Worm (Caenorhabditis elegans) whole organism, L4 larva: ENCODE results near the gene C46F9.6.

Experiments used
- D1046.2 ChIP-seq: fragments of 200-800 bp; sonication (Bioruptor generic); IDR thresholded peaks from 2 replicates; pipeline ENCODE4 v1.3.6; 2022; ENCODE audit warnings: missing genetic modification characterization, missing compliant biosample characterization
- R02D3.7 ChIP-seq: fragments of 150-350 bp; sonication (generic microtip); optimal IDR thresholded peaks from 3 replicates; lab custom pipeline; 2014; ENCODE audit warnings: missing biosample characterization, missing genetic modification characterization
- ZK337.2 ChIP-seq: fragments of 200-800 bp; sonication (Bioruptor generic); IDR thresholded peaks from 2 replicates; pipeline ENCODE4 v1.3.6; 2022; ENCODE audit warnings: missing genetic modification reagents, missing genetic modification characterization, missing compliant biosample characterization
- aha-1 ChIP-seq: fragments of 150-350 bp; peaks from one replicate; lab custom pipeline; 2014; ENCODE audit warnings: missing biosample characterization, missing genetic modification characterization
- aly-2 ChIP-seq: sonication (generic microtip); optimal IDR thresholded peaks from 2 replicates; lab custom pipeline; 2018; ENCODE audit warnings: missing biosample characterization, missing genetic modification characterization
- arid-1 ChIP-seq: fragments of 200-800 bp; sonication (Bioruptor generic); conservative IDR thresholded peaks from 2 replicates; pipeline ENCODE4 v1.3.6; 2022; ENCODE audit warnings: missing genetic modification reagents, missing genetic modification characterization, missing compliant biosample characterization
- ceh-20 ChIP-seq: fragments of 200-800 bp; sonication (Bioruptor generic); IDR thresholded peaks from 2 replicates; pipeline ENCODE4 v1.3.6; 2022; ENCODE audit warnings: missing genetic modification reagents, missing genetic modification characterization, missing compliant biosample characterization
- ceh-82 ChIP-seq: sonication (generic microtip); optimal IDR thresholded peaks from 2 replicates; lab custom pipeline; 2017; ENCODE audit warnings: missing biosample characterization, missing genetic modification characterization
- ces-1 ChIP-seq: fragments of 150-350 bp; sonication (generic microtip); optimal IDR thresholded peaks from 4 replicates; lab custom pipeline; 2014; ENCODE audit warnings: missing biosample characterization, missing genetic modification reagents, missing genetic modification characterization
- dmd-8 ChIP-seq: fragments of 200-800 bp; sonication (Bioruptor generic); IDR thresholded peaks from 2 replicates; pipeline ENCODE4 v1.3.6; 2022; ENCODE audit warnings: missing genetic modification characterization, missing compliant biosample characterization
- dpl-1 ChIP-seq: fragments of 150-350 bp; optimal IDR thresholded peaks from 2 replicates; lab custom pipeline; 2014; ENCODE audit warnings: missing biosample characterization, missing genetic modification reagents, missing genetic modification characterization
- duxl-1 ChIP-seq: sonication (generic microtip); optimal IDR thresholded peaks from 2 replicates; lab custom pipeline; 2016; ENCODE audit warnings: mild to moderate bottlenecking, missing genetic modification characterization, moderate library complexity, missing compliant biosample characterization; ENCODE audit not compliant: poor library complexity
- dve-1 ChIP-seq: sonication (generic microtip); optimal IDR thresholded peaks from 2 replicates; lab custom pipeline; 2017; ENCODE audit warnings: antibody characterized with exemption, mild to moderate bottlenecking, missing genetic modification characterization, missing compliant biosample characterization; ENCODE audit not compliant: insufficient read depth
- fkh-10 ChIP-seq: fragments of 150-350 bp; optimal IDR thresholded peaks from 2 replicates; lab custom pipeline; 2014; ENCODE audit warnings: missing biosample characterization, missing genetic modification reagents, missing genetic modification characterization
- fos-1 ChIP-seq: fragments of 150-350 bp; optimal IDR thresholded peaks from 2 replicates; lab custom pipeline; 2014; ENCODE audit warnings: missing biosample characterization, missing genetic modification characterization
- hlh-30 ChIP-seq: sonication (generic microtip); optimal IDR thresholded peaks from 2 replicates; lab custom pipeline; 2017; ENCODE audit warnings: antibody characterized with exemption, mild to moderate bottlenecking, missing genetic modification characterization, missing compliant biosample characterization; ENCODE audit not compliant: insufficient read depth
- jun-1 ChIP-seq: fragments of 150-350 bp; optimal IDR thresholded peaks from 2 replicates; lab custom pipeline; 2014; ENCODE audit warnings: missing biosample characterization, missing genetic modification reagents, missing genetic modification characterization
- lin-13 ChIP-seq: fragments of 150-350 bp; optimal IDR thresholded peaks from 2 replicates; lab custom pipeline; 2014; ENCODE audit warnings: missing biosample characterization, missing genetic modification reagents, missing genetic modification characterization
- lin-38 ChIP-seq: fragments of 200-800 bp; sonication (Bioruptor generic); IDR thresholded peaks from 2 replicates; pipeline ENCODE4 v1.3.6; 2022; ENCODE audit warnings: missing genetic modification reagents, missing genetic modification characterization, missing compliant biosample characterization
- lin-39 ChIP-seq: fragments of 150-350 bp; optimal IDR thresholded peaks from 2 replicates; lab custom pipeline; 2014; ENCODE audit warnings: missing biosample characterization, missing genetic modification reagents, missing genetic modification characterization
- lsy-2 ChIP-seq, 2 experiments: fragments of 150-350 bp in 1 of 2; sonication (generic microtip) in 1 of 2; optimal IDR thresholded peaks; 2 replicates each; lab custom pipeline; 2014 to 2017; ENCODE audit warnings: missing biosample characterization in 2 of 2, missing genetic modification characterization in 2 of 2
- madf-9 ChIP-seq: fragments of 200-800 bp; sonication (Bioruptor generic); conservative IDR thresholded peaks from 2 replicates; pipeline ENCODE4 v1.3.6; 2022; ENCODE audit warnings: missing genetic modification reagents, missing genetic modification characterization, missing compliant biosample characterization
- mep-1 ChIP-seq: fragments of 150-350 bp; sonication (generic microtip); optimal IDR thresholded peaks from 3 replicates; lab custom pipeline; 2014; ENCODE audit warnings: missing biosample characterization, missing genetic modification characterization
- mes-2 ChIP-seq: sonication (generic microtip); optimal IDR thresholded peaks from 2 replicates; lab custom pipeline; 2016; ENCODE audit warnings: missing genotype, mild to moderate bottlenecking, missing genetic modification characterization, missing compliant biosample characterization; ENCODE audit not compliant: poor library complexity, severe bottlenecking
- mxl-3 ChIP-seq: fragments of 200-800 bp; sonication (Bioruptor generic); optimal IDR thresholded peaks from 2 replicates; lab custom pipeline; 2018; ENCODE audit warnings: mild to moderate bottlenecking, missing genetic modification characterization, missing compliant biosample characterization
- nhr-11 ChIP-seq: fragments of 150-350 bp; optimal IDR thresholded peaks from 2 replicates; lab custom pipeline; 2014; ENCODE audit warnings: missing biosample characterization, missing genetic modification characterization
- nhr-111 ChIP-seq: fragments of 200-800 bp; sonication (Bioruptor generic); optimal IDR thresholded peaks from 2 replicates; lab custom pipeline; 2018; ENCODE audit warnings: mild to moderate bottlenecking, missing genetic modification characterization, missing compliant biosample characterization
- nhr-41 ChIP-seq: fragments of 200-800 bp; sonication (Bioruptor generic); IDR thresholded peaks from 2 replicates; pipeline ENCODE4 v1.3.6; 2022; ENCODE audit warnings: missing genetic modification reagents, missing genetic modification characterization, missing compliant biosample characterization
- nhr-6 ChIP-seq: fragments of 150-350 bp; optimal IDR thresholded peaks from 2 replicates; lab custom pipeline; 2014; ENCODE audit warnings: missing biosample characterization, missing genetic modification characterization
- nhr-76 ChIP-seq: fragments of 150-350 bp; optimal IDR thresholded peaks from 2 replicates; lab custom pipeline; 2014; ENCODE audit warnings: missing biosample characterization, missing genetic modification characterization
- nhr-77 ChIP-seq: fragments of 150-350 bp; optimal IDR thresholded peaks from 2 replicates; lab custom pipeline; 2014; ENCODE audit warnings: missing biosample characterization, missing genetic modification characterization
- skn-1 ChIP-seq: fragments of 150-350 bp; optimal IDR thresholded peaks from 2 replicates; lab custom pipeline; 2014; ENCODE audit warnings: missing biosample characterization, missing genetic modification characterization
- snpc-4 ChIP-seq: fragments of 150-350 bp; optimal IDR thresholded peaks from 2 replicates; lab custom pipeline; 2014; ENCODE audit warnings: missing biosample characterization, missing genetic modification characterization
- unc-130 ChIP-seq: sonication (generic microtip); optimal IDR thresholded peaks from 2 replicates; lab custom pipeline; 2016; ENCODE audit warnings: missing genetic modification reagents, missing genetic modification characterization, missing compliant biosample characterization
- zag-1 ChIP-seq: fragments of 150-350 bp; optimal IDR thresholded peaks from 2 replicates; lab custom pipeline; 2014; ENCODE audit warnings: missing biosample characterization, missing genetic modification characterization
- zip-2 ChIP-seq: fragments of 150-350 bp; optimal IDR thresholded peaks from 2 replicates; lab custom pipeline; 2014; ENCODE audit warnings: missing biosample characterization, missing genetic modification characterization

The C46F9.6 gene

DNA sequence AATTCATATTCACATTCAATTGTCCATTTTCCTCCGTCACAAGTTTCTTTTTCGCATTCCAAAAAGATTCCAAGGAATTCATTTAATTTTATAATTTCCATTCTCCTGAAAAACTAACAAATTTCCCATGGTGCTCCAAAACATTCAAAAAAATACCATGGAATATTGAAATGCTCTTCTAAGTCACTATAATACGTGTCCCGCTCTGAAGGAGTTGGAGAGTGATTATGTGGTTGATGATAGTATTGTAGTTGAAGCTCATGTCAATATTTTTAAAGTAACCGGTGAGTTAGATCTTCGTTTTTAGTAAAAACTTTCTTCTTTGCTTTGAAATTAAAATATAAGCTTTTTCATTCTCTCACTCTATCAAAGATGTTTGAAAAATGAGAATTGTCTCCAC lies 7.4 kb upstream of the C46F9.6 start, which contains the start of gene math-9:
math-9 (minus strand) TSS at position 101 of the 400 bp plus-strand sequence.
- TF ChIP-seq nhr-111 (GFP tag; lab: Kevin White, UChicago) (no peak), lin-13 (GFP tag; lab: Kevin White, UChicago) (no peak), nhr-6 (no peak), D1046.2 (no peak)

DNA sequence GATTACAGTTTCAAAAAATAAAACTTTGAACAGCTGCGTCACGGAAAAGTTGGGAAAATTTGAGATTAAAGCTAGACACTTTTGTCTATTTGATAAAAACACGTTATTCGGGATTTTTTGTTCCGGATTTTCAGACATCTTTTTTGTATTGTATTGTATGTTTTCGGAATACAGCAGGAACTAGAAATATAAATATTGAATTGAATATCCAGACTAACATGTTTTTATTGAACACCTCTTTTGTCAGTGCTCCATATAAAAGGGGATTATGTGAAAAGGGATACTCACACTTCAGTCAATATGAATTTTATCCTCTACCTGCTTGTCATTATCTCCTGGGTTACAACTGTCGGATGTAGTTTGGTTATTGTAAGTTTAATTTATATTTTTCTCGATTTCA lies 4.1 kb upstream of the C46F9.6 start, which contains the start of gene C16C4.1:
C16C4.1 (plus strand) TSS at position 301 of the 400 bp plus-strand sequence.
- no peak for TF ChIP-seq fkh-10
- no peak for TF ChIP-seq nhr-111 (GFP tag; lab: Kevin White, UChicago)
- TF ChIP-seq zip-2 (tag; lab: Kevin White, UChicago) = no peak
- TF ChIP-seq duxl-1 = no peak
- TF ChIP-seq dve-1 (tag; lab: Kevin White, UChicago) = no peak
- TF ChIP-seq R02D3.7 (tag; lab: Kevin White, UChicago) = no peak
- no peak for TF ChIP-seq nhr-77 (tag; lab: Kevin White, UChicago)
- TF ChIP-seq aha-1 = no peak
- no peak for TF ChIP-seq mep-1
- TF ChIP-seq dpl-1 = no peak

DNA sequence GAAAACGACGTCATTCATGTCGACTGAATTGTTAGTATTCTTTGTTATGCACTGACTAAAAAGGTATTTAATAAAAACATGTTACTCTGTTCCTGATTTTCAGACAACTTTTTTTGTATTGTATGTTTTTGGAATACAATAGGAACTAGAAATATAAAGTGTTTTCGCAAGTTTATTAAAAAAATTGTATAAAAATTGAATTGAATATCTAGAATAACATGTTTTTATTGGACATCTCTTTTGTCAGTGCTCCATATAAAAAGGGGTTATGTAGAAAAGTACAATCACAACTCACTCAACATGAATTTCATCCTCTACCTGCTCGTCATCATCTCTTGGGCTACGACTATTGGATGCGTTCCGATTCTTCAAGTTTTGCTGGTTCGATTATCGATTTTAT lies 2.8 kb upstream of the C46F9.6 start, which contains the start of gene C46F9.5:
C46F9.5 (plus strand) TSS at position 301 of the 400 bp plus-strand sequence.
- TF ChIP-seq fos-1 = no peak
- TF ChIP-seq nhr-41 (GFP tag; lab: Robert Waterston, UW) = no peak
- TF ChIP-seq jun-1 = no peak
- TF ChIP-seq ceh-20 (GFP tag; lab: Robert Waterston, UW) = no peak

DNA sequence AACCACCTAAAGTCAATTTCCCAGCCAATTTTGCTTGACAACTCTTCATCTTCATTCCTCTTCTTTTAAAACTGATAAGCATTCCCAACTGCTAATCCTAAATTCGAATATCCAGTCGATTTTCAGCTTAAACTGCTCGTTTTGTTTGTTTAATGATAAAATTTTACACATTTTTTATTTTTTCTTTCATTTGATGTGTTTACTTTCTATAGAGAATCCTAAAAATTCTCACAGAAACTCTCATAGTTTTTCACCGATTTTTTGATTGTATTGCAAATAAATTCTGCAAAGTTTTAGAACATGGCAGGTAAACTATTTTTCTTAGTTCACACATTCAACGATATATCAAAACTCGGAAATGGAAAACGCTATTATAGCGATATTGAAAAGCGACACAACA lies 2.3 kb upstream of the C46F9.6 start, which contains the start of gene math-25:
math-25 (plus strand) TSS at position 301 of the 400 bp plus-strand sequence.
- TF ChIP-seq ZK337.2 (GFP tag; lab: Robert Waterston, UW) = no peak
- no peak for TF ChIP-seq ces-1 (GFP tag; lab: Kevin White, UChicago)
- no peak for TF ChIP-seq hlh-30 (tag; lab: Kevin White, UChicago)

DNA sequence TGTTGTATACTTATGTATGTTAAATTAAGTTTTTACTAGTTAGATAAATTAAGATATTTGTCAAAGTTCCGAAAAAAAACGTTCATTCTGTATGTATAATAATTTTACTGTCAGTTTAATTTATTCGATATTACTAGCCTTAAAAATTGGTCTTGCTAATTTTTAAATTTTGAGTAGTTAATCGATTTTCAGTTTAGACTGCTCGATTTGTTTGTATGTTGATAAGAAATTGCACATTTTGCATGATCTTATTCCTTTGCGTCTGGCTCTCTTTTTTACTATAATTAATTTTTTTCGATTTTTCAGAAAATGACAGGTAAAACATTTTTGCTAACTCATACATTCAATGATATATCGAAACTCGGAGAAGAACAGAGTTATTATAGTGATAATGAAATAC lies 1.9 kb downstream of the C46F9.6 start, which contains the start of gene math-24:
math-24 (plus strand) TSS at position 301 of the 400 bp plus-strand sequence.
- TF ChIP-seq ceh-82 (tag; lab: Kevin White, UChicago) = no peak
- no peak for TF ChIP-seq lin-38 (GFP tag; lab: Robert Waterston, UW)

DNA sequence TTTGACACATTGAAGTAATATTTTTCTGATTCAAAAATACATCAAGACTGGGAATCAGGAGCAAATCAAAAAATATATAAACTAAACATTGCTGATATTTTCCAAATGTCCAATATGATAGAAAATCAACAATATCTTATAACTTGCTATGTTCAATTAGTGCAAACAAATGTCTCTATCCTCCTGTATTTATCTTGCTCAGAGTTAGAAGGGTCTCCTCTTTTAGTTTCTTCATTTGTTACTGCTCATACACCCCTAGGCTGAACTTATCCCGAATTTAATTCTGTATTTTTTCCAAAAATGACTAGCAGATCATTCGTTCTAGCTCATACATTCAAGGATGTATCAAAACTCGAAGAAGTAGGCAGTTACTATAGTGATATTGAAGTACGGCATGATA lies 3.9 kb downstream of the C46F9.6 start, which contains the start of gene math-23:
math-23 (plus strand) TSS at position 301 of the 400 bp plus-strand sequence.
- TF ChIP-seq ces-1 (GFP tag; lab: Kevin White, UChicago) (no peak), lsy-2 (tag; optimal IDR thresholded peaks at IDR 0.05; lab: Kevin White, UChicago) (no peak), lin-39 (no peak), mes-2 (tag; lab: Kevin White, UChicago) (no peak), nhr-11 (tag; lab: Kevin White, UChicago) (no peak), dmd-8 (GFP tag; lab: Robert Waterston, UW) (no peak), madf-9 (no peak), arid-1 (no peak), aly-2 (tag; lab: Kevin White, UChicago) (no peak), mxl-3 (GFP tag; lab: Kevin White, UChicago) (no peak), nhr-76 (tag; lab: Kevin White, UChicago) (no peak), R02D3.7 (tag; lab: Kevin White, UChicago) (no peak), zag-1 (tag; lab: Kevin White, UChicago) (no peak), skn-1 (tag; lab: Kevin White, UChicago) (no peak), ZK337.2 (GFP tag; lab: Robert Waterston, UW) (no peak), snpc-4 (tag; lab: Kevin White, UChicago) (no peak), unc-130 (no peak), D1046.2 (no peak)
